Fruit fly (Drosophila melanogaster) whole organism, prepupa: ENCODE measurements around the gene CG5412.

ENCODE experiments used
- CG15336 ChIP-seq: fragments of 200-800 bp; sonication (Bioruptor generic); IDR thresholded peaks from 2 replicates; pipeline ENCODE4 v1.3.6; 2022; ENCODE audit warnings: missing biosample characterization, missing genetic modification characterization
- CG16779 ChIP-seq: fragments of 200-800 bp; sonication (Bioruptor generic); optimal IDR thresholded peaks from 3 replicates; lab custom pipeline; 2017; ENCODE audit warnings: missing biosample characterization, mild to moderate bottlenecking, missing genetic modification characterization
- CG3032 ChIP-seq: fragments of 200-800 bp; optimal IDR thresholded peaks from 2 replicates; lab custom pipeline; 2019; ENCODE audit warnings: missing biosample characterization, mild to moderate bottlenecking, missing genetic modification characterization, moderate library complexity
- CG3919 ChIP-seq: fragments of 200-800 bp; sonication (Bioruptor generic); optimal IDR thresholded peaks from 3 replicates; lab custom pipeline; 2016; ENCODE audit warnings: missing biosample characterization, missing genetic modification characterization
- CG6163 ChIP-seq: fragments of 200-800 bp; sonication (Bioruptor generic); IDR thresholded peaks from 3 replicates; pipeline ENCODE4 v1.3.6; 2022; ENCODE audit warnings: missing biosample characterization, missing genetic modification characterization
- CG6854 ChIP-seq: fragments of 200-800 bp; sonication (Bioruptor generic); optimal IDR thresholded peaks from 2 replicates; lab custom pipeline; 2017; ENCODE audit warnings: missing biosample characterization, mild to moderate bottlenecking, missing genetic modification characterization
- CG8632 ChIP-seq: fragments of 200-800 bp; sonication (Bioruptor generic); optimal IDR thresholded peaks from 3 replicates; lab custom pipeline; 2016; ENCODE audit warnings: missing biosample characterization, missing genetic modification characterization
- Gug ChIP-seq: fragments of 200-800 bp; sonication (Bioruptor generic); IDR thresholded peaks from 2 replicates; pipeline ENCODE4 v1.3.6; 2022; ENCODE audit warnings: missing biosample characterization, missing genetic modification characterization
- Sox14 ChIP-seq: fragments of 200-800 bp; sonication (Bioruptor generic); optimal IDR thresholded peaks from 3 replicates; lab custom pipeline; 2016; ENCODE audit warnings: missing biosample characterization, missing genetic modification characterization
- dsx ChIP-seq: fragments of 200-800 bp; optimal IDR thresholded peaks from 3 replicates; lab custom pipeline; 2019; ENCODE audit warnings: missing biosample characterization, mild to moderate bottlenecking, missing genetic modification characterization, moderate library complexity; ENCODE audit not compliant: poor library complexity, severe bottlenecking
- esn ChIP-seq: fragments of 200-800 bp; sonication (Bioruptor generic); optimal IDR thresholded peaks from 2 replicates; lab custom pipeline; 2016; ENCODE audit warnings: missing biosample characterization, mild to moderate bottlenecking, missing genetic modification characterization, moderate library complexity
- fd85E ChIP-seq: fragments of 200-800 bp; sonication (Bioruptor generic); optimal IDR thresholded peaks from 3 replicates; lab custom pipeline; 2016; ENCODE audit warnings: missing biosample characterization, missing genetic modification characterization
- pdm3 ChIP-seq: fragments of 200-800 bp; sonication (Bioruptor generic); optimal IDR thresholded peaks from 3 replicates; lab custom pipeline; 2016; ENCODE audit warnings: missing biosample characterization, missing genetic modification characterization

DNA sequence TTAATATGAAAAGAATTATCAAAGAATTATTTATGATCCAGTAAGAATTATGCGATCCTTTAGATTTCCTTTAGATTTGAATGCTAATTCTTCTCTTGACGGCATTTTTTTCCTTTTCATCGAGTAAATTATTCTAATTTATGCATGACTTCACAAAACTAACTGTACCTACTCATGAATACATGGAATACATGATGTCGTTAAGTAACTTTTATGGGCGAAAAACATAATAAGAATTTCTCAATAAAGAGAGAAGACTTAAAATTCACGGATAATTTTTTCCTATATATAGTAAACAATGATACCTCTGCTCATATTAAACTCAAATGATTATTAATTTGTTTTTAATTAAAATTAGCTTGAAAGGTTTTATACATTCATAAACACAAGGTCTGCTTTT is 19.0 kb downstream of the CG5412 start:
- TF ChIP-seq dsx = no peak
- no peak for TF ChIP-seq CG8632 (GFP tag; lab: Kevin White, UChicago)
- TF ChIP-seq CG3032 (tag; lab: Kevin White, UChicago) = no peak
- no peak for TF ChIP-seq CG6163 (GFP tag; lab: Robert Waterston, UW)
- TF ChIP-seq fd85E = no peak
- no peak for TF ChIP-seq CG15336 (GFP tag; lab: Robert Waterston, UW)
- TF ChIP-seq CG6854 (GFP tag; lab: Kevin White, UChicago) = no peak
- no peak for TF ChIP-seq CG16779 (tag; lab: Kevin White, UChicago)
- no peak for TF ChIP-seq Gug (GFP tag; lab: Robert Waterston, UW)
- TF ChIP-seq CG3919 (GFP tag; lab: Kevin White, UChicago) = no peak
- no peak for TF ChIP-seq esn (GFP tag; lab: Kevin White, UChicago)
- TF ChIP-seq pdm3 (GFP tag; lab: Kevin White, UChicago) = no peak
- TF ChIP-seq Sox14 = no peak
